Fruit fly (Drosophila melanogaster) whole organism, wandering third instar larva: ENCODE measurements around the gene CG17190.

Source experiments
- Dfd ChIP-seq: fragments of >200 bp; optimal IDR thresholded peaks from 2 replicates; lab custom pipeline; 2017; ENCODE audit warnings: missing biosample characterization, missing genetic modification characterization
- GATAd ChIP-seq: sonication (Bioruptor generic); optimal IDR thresholded peaks from 2 replicates; lab custom pipeline; 2016; ENCODE audit warnings: missing biosample characterization, missing genetic modification characterization
- Rel ChIP-seq, 2 experiments: fragments of 200-800 bp; sonication (Bioruptor generic) in 1 of 2; optimal IDR thresholded peaks; 2 replicates in 1 of 2; 3 replicates in 1 of 2; lab custom pipeline; 2016 to 2019; ENCODE audit warnings: mild to moderate bottlenecking in 2 of 2, missing biosample characterization in 2 of 2, missing genetic modification characterization in 2 of 2, moderate library complexity in 1 of 2
- dmrt93B ChIP-seq: fragments of 200-800 bp; sonication (Bioruptor generic); optimal IDR thresholded peaks from 2 replicates; lab custom pipeline; 2018; ENCODE audit warnings: missing biosample characterization, mild to moderate bottlenecking, missing genetic modification characterization
- ey ChIP-seq: fragments of 200-800 bp; sonication (Bioruptor generic); optimal IDR thresholded peaks from 2 replicates; lab custom pipeline; 2016; ENCODE audit warnings: missing biosample characterization, missing genetic modification characterization
- jim ChIP-seq: fragments of 175-275, 200-325 bp; sonication (Bioruptor generic); optimal IDR thresholded peaks from 2 replicates; lab custom pipeline; 2016; ENCODE audit warnings: missing biosample characterization, mild to moderate bottlenecking, missing genetic modification characterization
- psq ChIP-seq: fragments of 200-800 bp; sonication (Bioruptor generic); optimal IDR thresholded peaks from 3 replicates; lab custom pipeline; 2017; ENCODE audit warnings: missing biosample characterization, mild to moderate bottlenecking, missing genetic modification characterization, moderate library complexity

DNA sequence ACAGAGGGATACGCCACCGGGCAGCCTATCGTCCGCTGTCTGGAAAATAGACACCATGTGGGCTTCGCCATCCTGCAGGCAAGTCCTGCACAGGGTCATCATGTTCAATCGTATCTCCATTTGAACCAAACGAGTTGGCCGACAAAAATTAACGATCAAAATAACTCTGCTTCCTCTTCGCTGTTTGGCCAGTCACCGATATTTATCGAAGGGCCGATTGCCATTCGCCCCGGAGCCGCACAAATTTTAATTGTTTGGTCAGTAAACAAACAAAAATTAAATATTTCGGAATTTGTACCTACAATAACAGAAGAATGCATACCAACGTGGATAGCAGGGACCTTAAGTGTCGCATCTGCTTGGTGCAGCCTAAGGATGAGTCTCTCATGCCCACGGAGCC, 14.5 kb upstream of the CG17190 start, which contains the start of the genes CG4424 and CG4854:
- TF ChIP-seq Rel (GFP tag; optimal IDR thresholded peaks at IDR 0.05; lab: Kevin White, UChicago) (no peak), Rel (tag; optimal IDR thresholded peaks at IDR 0.05; lab: Kevin White, UChicago) (no peak), psq (no peak), GATAd (GFP tag; lab: Kevin White, UChicago) (no peak), ey (GFP tag; lab: Kevin White, UChicago) (no peak), dmrt93B (GFP tag; lab: Kevin White, UChicago) (no peak), jim (GFP tag; lab: Kevin White, UChicago) (no peak), Dfd (GFP tag; lab: Kevin White, UChicago) (no peak)
